Worm (Caenorhabditis elegans) whole organism, late embryonic: ENCODE data around the gene Y53F4B.7.

ENCODE experiments used
- Y22D7AL.16 ChIP-seq: sonication (generic microtip); optimal IDR thresholded peaks from 2 replicates; lab custom pipeline; 2016; ENCODE audit warnings: missing genetic modification characterization, missing compliant biosample characterization
- ama-1 ChIP-seq: fragments of 150-350 bp; optimal IDR thresholded peaks from 2 replicates; lab custom pipeline; 2014
- ceh-19 ChIP-seq: fragments of 200-800 bp; sonication (Bioruptor generic); optimal IDR thresholded peaks from 2 replicates; lab custom pipeline; 2018; ENCODE audit warnings: mild to moderate bottlenecking, missing genetic modification characterization, missing compliant biosample characterization
- lin-11 ChIP-seq: fragments of 200-800 bp; sonication (Bioruptor generic); optimal IDR thresholded peaks from 2 replicates; lab custom pipeline; 2018; ENCODE audit warnings: mild to moderate bottlenecking, missing genetic modification characterization, missing compliant biosample characterization
- odd-2 ChIP-seq: sonication (generic microtip); optimal IDR thresholded peaks from 2 replicates; lab custom pipeline; 2017; ENCODE audit warnings: antibody characterized with exemption, mild to moderate bottlenecking, missing genetic modification characterization, missing compliant biosample characterization
- unc-86 ChIP-seq: sonication (generic microtip); optimal IDR thresholded peaks from 2 replicates; lab custom pipeline; 2016; ENCODE audit warnings: missing genetic modification characterization, missing compliant biosample characterization

DNA sequence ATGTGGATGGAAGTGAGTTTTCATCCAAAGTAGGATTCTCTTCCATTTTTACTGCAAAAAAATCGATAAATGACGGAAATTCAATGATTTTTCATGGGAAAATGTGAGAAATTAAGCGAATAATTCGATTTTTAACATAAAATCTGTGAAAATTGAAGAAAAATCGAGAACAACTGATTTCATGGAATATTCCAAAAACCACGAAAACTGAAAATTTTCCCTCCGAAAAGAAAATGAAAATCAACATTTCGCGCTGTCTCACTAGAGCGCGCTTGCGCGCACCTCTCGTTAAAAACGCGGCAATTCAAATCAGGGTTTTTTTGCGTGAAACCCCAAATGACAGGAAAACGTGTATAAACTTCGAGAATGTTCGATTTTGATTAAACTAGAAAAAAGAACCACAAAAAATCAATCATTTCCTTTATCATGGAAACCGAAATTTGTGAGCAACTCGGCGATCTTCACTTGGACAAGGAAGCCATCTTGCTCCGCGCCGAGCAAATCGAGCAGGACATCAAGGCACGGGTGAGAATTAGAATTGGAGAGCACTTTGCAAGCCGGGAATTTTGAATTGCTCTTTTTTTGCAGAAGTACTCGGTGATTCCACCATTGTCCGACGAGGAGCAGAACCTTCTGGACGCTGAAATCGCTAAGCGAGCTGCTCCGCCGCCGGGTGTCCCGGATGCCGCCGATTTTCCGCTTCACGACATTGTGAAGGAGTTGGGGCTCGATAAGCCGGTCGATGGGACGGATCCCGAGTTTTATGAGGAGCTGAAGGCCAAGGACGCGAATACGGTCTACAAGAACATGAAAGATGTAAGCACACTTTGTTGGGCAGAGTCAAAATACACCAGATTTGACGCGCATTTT is 17.9 kb downstream of the Y53F4B.7 start, which contains the start of the genes Y53F4B.9 and Y53F4B.11:
- TF ChIP-seq ama-1 (lab: Kevin White, UChicago) (no peak), odd-2 (tag; lab: Kevin White, UChicago) (no peak), unc-86 (no peak), lin-11 (tag; lab: Kevin White, UChicago) (no peak), Y22D7AL.16 (tag; lab: Kevin White, UChicago) (no peak), ceh-19 (no peak)
